Fruit fly (Drosophila melanogaster): ENCODE results near the gene Zir.

DNA sequence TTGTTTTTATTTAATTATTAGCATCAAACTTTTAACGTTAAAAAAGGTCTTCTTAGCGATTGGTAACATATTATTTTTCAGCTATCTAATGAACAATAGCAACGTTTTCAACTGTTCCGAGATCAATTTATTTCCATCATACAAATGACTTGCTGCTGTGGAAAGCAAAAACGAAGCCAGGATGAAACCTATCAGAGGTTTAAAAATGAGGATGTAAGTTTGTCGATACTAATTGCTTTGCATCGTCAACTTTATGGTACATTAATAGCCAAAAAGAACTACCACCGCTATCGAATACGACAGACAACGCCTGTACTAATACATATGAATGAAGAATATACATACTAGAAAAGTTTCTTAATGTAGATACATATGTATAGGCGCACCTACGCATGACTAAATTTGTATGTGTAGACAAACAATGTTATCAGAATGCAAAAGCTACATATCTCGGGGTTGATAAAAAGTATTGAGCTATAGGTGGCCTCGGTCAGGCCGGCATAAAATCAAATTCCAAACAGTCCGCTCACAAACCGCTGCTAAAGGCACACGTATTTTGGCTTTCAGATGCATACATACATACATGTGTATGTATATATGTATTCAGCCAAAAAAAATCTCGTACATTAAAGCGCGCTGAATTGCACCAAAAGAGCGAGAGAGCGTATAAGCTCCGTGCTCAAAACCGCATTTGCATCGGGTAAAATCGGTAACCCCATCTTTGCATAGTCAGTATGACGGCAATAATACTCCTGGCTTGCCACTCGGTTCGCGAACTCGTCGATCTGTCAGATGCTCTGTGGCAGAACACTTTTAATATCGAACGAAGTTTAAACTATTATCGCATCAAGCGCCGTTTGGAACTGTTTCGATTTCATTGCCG lies 22.4 kb upstream of the Zir start:
- no peak for TF ChIP-seq CG10631 (GFP tag; optimal IDR thresholded peaks at IDR 0.05)
- no peak for TF ChIP-seq Blimp-1 (GFP tag; optimal IDR thresholded peaks at IDR 0.05)
- TF ChIP-seq svp (GFP tag) = no peak
- no peak for TF ChIP-seq CG31627 (GFP tag; optimal IDR thresholded peaks at IDR 0.05)
- no peak for TF ChIP-seq Hr39 (GFP tag; optimal IDR thresholded peaks at IDR 0.05)
- TF ChIP-seq Sox15 (GFP tag; optimal IDR thresholded peaks at IDR 0.05) = no peak
- no peak for TF ChIP-seq fd85E (GFP tag; optimal IDR thresholded peaks at IDR 0.05)

Data from whole organism, prepupa.